Fruit fly (Drosophila melanogaster) whole organism, embryonic: ENCODE results near the gene CG31741.

Source experiments
- CG10209 ChIP-seq: fragments of 200-800 bp; sonication (Bioruptor generic); optimal IDR thresholded peaks from 3 replicates; lab custom pipeline; 2017; ENCODE audit warnings: missing biosample characterization, mild to moderate bottlenecking, missing genetic modification characterization, missing genetic modification reagents
- CG11695 ChIP-seq: fragments of 200-800 bp; sonication (Bioruptor generic); IDR thresholded peaks from 3 replicates; pipeline ENCODE4 v1.3.6; 2022; ENCODE audit warnings: missing biosample characterization, missing genetic modification characterization
- CG11696 ChIP-seq: fragments of 200-800 bp; sonication (Bioruptor generic); IDR thresholded peaks from 2 replicates; pipeline ENCODE4 v1.3.6; 2022; ENCODE audit warnings: missing biosample characterization, missing genetic modification characterization
- CG12769 ChIP-seq: fragments of 200-800 bp; sonication (Bioruptor generic); optimal IDR thresholded peaks from 2 replicates; lab custom pipeline; 2019; ENCODE audit warnings: missing biosample characterization, mild to moderate bottlenecking, missing genetic modification characterization, moderate library complexity
- CG13123 ChIP-seq: fragments of 200-800 bp; sonication (Bioruptor generic); optimal IDR thresholded peaks from 2 replicates; lab custom pipeline; 2016; ENCODE audit warnings: missing biosample characterization, missing genetic modification characterization
- CG13775 ChIP-seq: fragments of 200-800 bp; sonication (Bioruptor generic); optimal IDR thresholded peaks from 3 replicates; lab custom pipeline; 2017; ENCODE audit warnings: missing biosample characterization, mild to moderate bottlenecking, missing genetic modification characterization
- CG14050 ChIP-seq: fragments of 200-800 bp; sonication (Bioruptor generic); IDR thresholded peaks from 3 replicates; pipeline ENCODE4 v1.3.6; 2022; ENCODE audit warnings: missing biosample characterization, missing genetic modification characterization
- CG15514 ChIP-seq: fragments of 200-800 bp; sonication (Bioruptor generic); optimal IDR thresholded peaks from 3 replicates; lab custom pipeline; 2017; ENCODE audit warnings: missing biosample characterization, missing genetic modification characterization, mild to moderate bottlenecking, moderate library complexity, missing genetic modification reagents
- CG15696 ChIP-seq: fragments of 200-800 bp; sonication (Bioruptor generic); optimal IDR thresholded peaks from 2 replicates; lab custom pipeline; 2019; ENCODE audit warnings: missing biosample characterization, mild to moderate bottlenecking, missing genetic modification characterization, moderate library complexity
- CG17359 ChIP-seq: fragments of 200-800 bp; sonication (Bioruptor generic); optimal IDR thresholded peaks from 3 replicates; lab custom pipeline; 2018; ENCODE audit warnings: missing biosample characterization, mild to moderate bottlenecking, missing genetic modification characterization, moderate library complexity
- CG1832 ChIP-seq: fragments of 200-800 bp; sonication (Bioruptor generic); optimal IDR thresholded peaks from 2 replicates; lab custom pipeline; 2017; ENCODE audit warnings: missing biosample characterization, mild to moderate bottlenecking, missing genetic modification characterization, inconsistent platforms
- CG2120 ChIP-seq: fragments of 200-800 bp; sonication (Bioruptor generic); optimal IDR thresholded peaks from 3 replicates; lab custom pipeline; 2016; ENCODE audit warnings: missing biosample characterization, missing genetic modification characterization
- CG3281 ChIP-seq: fragments of 200-800 bp; sonication (Bioruptor generic); optimal IDR thresholded peaks from 3 replicates; lab custom pipeline; 2017; ENCODE audit warnings: missing biosample characterization, mild to moderate bottlenecking, missing genetic modification characterization
- CG4360 ChIP-seq: fragments of 200-800 bp; sonication (Bioruptor generic); IDR thresholded peaks from 2 replicates; pipeline ENCODE4 v1.3.6; 2022; ENCODE audit warnings: missing biosample characterization, missing genetic modification characterization
- CG4820 ChIP-seq: fragments of 200-800 bp; sonication (Bioruptor generic); optimal IDR thresholded peaks from 3 replicates; lab custom pipeline; 2016; ENCODE audit warnings: missing biosample characterization, missing genetic modification characterization
- CG5953 ChIP-seq: fragments of 200-800 bp; sonication (Bioruptor generic); IDR thresholded peaks from 2 replicates; pipeline ENCODE4 v1.3.6; 2022; ENCODE audit warnings: missing biosample characterization, missing genetic modification characterization
- CG6689 ChIP-seq: fragments of 200-800 bp; sonication (Bioruptor generic); IDR thresholded peaks from 2 replicates; pipeline ENCODE4 v1.3.6; 2022; ENCODE audit warnings: missing biosample characterization, missing genetic modification characterization
- CG8924 ChIP-seq: fragments of 200-800 bp; optimal IDR thresholded peaks from 3 replicates; lab custom pipeline; 2019; ENCODE audit warnings: missing biosample characterization, mild to moderate bottlenecking, missing genetic modification characterization, moderate library complexity
- CG9817 ChIP-seq: fragments of 200-800 bp; sonication (Bioruptor generic); optimal IDR thresholded peaks from 2 replicates; lab custom pipeline; 2018; ENCODE audit warnings: missing biosample characterization, mild to moderate bottlenecking, missing genetic modification characterization, moderate library complexity
- CoRest ChIP-seq: fragments of 200-800 bp; sonication (Bioruptor generic); optimal IDR thresholded peaks from 3 replicates; lab custom pipeline; 2018; ENCODE audit warnings: missing biosample characterization, mild to moderate bottlenecking, missing genetic modification characterization, moderate library complexity
- Dek ChIP-seq: fragments of 200-800 bp; sonication (Bioruptor generic); optimal IDR thresholded peaks from 3 replicates; lab custom pipeline; 2019; ENCODE audit warnings: missing biosample characterization, mild to moderate bottlenecking, missing genetic modification characterization, moderate library complexity
- Jarid2 ChIP-seq: fragments of 200-800 bp; sonication (Bioruptor generic); optimal IDR thresholded peaks from 3 replicates; lab custom pipeline; 2017; ENCODE audit warnings: mild to moderate bottlenecking, missing biosample characterization, missing genetic modification reagents, missing genetic modification characterization
- Meics ChIP-seq: fragments of 200-800 bp; sonication (Bioruptor generic); optimal IDR thresholded peaks from 2 replicates; lab custom pipeline; 2017; ENCODE audit warnings: missing biosample characterization, mild to moderate bottlenecking, missing genetic modification characterization
- Nf-YB ChIP-seq: fragments of 200-800 bp; sonication (Bioruptor generic); optimal IDR thresholded peaks from 3 replicates; lab custom pipeline; 2019; ENCODE audit warnings: missing biosample characterization, mild to moderate bottlenecking, missing genetic modification characterization, moderate library complexity
- PHDP ChIP-seq: fragments of 200-800 bp; sonication (Bioruptor generic); optimal IDR thresholded peaks from 3 replicates; lab custom pipeline; 2018; ENCODE audit warnings: missing biosample characterization, mild to moderate bottlenecking, missing genetic modification characterization, moderate library complexity
- Poxn ChIP-seq: fragments of 200-800 bp; sonication (Bioruptor generic); IDR thresholded peaks from 2 replicates; pipeline ENCODE4 v1.3.6; 2022; ENCODE audit warnings: missing biosample characterization, missing genetic modification characterization
- Rx ChIP-seq: fragments of 200-800 bp; sonication (Bioruptor generic); IDR thresholded peaks from 2 replicates; pipeline ENCODE4 v1.3.6; 2022; ENCODE audit warnings: missing biosample characterization, missing genetic modification characterization
- Scr ChIP-seq: fragments of 200-800 bp; sonication (Bioruptor generic); IDR thresholded peaks from 2 replicates; pipeline ENCODE4 v1.3.6; 2022; ENCODE audit warnings: missing biosample characterization, missing genetic modification characterization; ENCODE audit not compliant: partially characterized antibody
- TFAM ChIP-seq: fragments of 200-800 bp; sonication (Bioruptor generic); optimal IDR thresholded peaks from 2 replicates; lab custom pipeline; 2017; ENCODE audit warnings: missing biosample characterization, missing genetic modification characterization, inconsistent platforms
- Vsx1 ChIP-seq: fragments of 200-800 bp; sonication (Bioruptor generic); optimal IDR thresholded peaks from 2 replicates; lab custom pipeline; 2017; ENCODE audit warnings: missing biosample characterization, mild to moderate bottlenecking, missing genetic modification characterization, missing genetic modification reagents
- Xrp1 ChIP-seq: fragments of 200-800 bp; sonication (Bioruptor generic); IDR thresholded peaks from 2 replicates; pipeline ENCODE4 v1.3.6; 2022; ENCODE audit warnings: missing biosample characterization, missing genetic modification characterization
- caup ChIP-seq: fragments of 200-800 bp; sonication (Bioruptor generic); optimal IDR thresholded peaks from 3 replicates; lab custom pipeline; 2017; ENCODE audit warnings: missing biosample characterization, mild to moderate bottlenecking, missing genetic modification characterization, moderate library complexity; ENCODE audit not compliant: severe bottlenecking
- crc ChIP-seq: fragments of 200-800 bp; sonication (Bioruptor generic); optimal IDR thresholded peaks from 2 replicates; lab custom pipeline; 2016; ENCODE audit warnings: missing biosample characterization, missing genetic modification characterization
- crp ChIP-seq, 2 experiments: fragments of 200-800 bp; sonication (Bioruptor generic); optimal IDR thresholded peaks; 2 replicates in 1 of 2; 3 replicates in 1 of 2; lab custom pipeline; 2017; ENCODE audit warnings: missing biosample characterization in 2 of 2, missing genetic modification characterization in 2 of 2, mild to moderate bottlenecking in 1 of 2, moderate library complexity in 1 of 2
- fd64A ChIP-seq: fragments of 200-800 bp; sonication (Bioruptor generic); optimal IDR thresholded peaks from 3 replicates; lab custom pipeline; 2018; ENCODE audit warnings: missing biosample characterization, mild to moderate bottlenecking, missing genetic modification characterization
- fd96Cb ChIP-seq: fragments of 200-800 bp; sonication (Bioruptor generic); optimal IDR thresholded peaks from 2 replicates; lab custom pipeline; 2018; ENCODE audit warnings: missing biosample characterization, mild to moderate bottlenecking, missing genetic modification characterization, moderate library complexity
- gem ChIP-seq: fragments of 200-800 bp; sonication (Bioruptor generic); optimal IDR thresholded peaks from 2 replicates; lab custom pipeline; 2019; ENCODE audit warnings: missing biosample characterization, mild to moderate bottlenecking, missing genetic modification characterization, moderate library complexity
- hkb ChIP-seq, 2 experiments: fragments of 200-800 bp in 1 of 2; fragments of >200 bp in 1 of 2; sonication (Bioruptor generic) in 1 of 2; IDR thresholded peaks in 1 of 2; optimal IDR thresholded peaks in 1 of 2; 2 replicates each; pipeline versions ENCODE4 v1.3.6 to Lab custom; 2017 to 2022; ENCODE audit warnings: missing biosample characterization in 1 of 2, missing genetic modification characterization in 1 of 2
- lilli ChIP-seq: fragments of 200-800 bp; sonication (Bioruptor generic); optimal IDR thresholded peaks from 3 replicates; lab custom pipeline; 2016; ENCODE audit warnings: missing biosample characterization, missing genetic modification characterization
- nerfin-1 ChIP-seq: fragments of 200-800 bp; sonication (Bioruptor generic); optimal IDR thresholded peaks from 3 replicates; lab custom pipeline; 2019; ENCODE audit warnings: missing biosample characterization, mild to moderate bottlenecking, missing genetic modification characterization, moderate library complexity
- nom ChIP-seq: fragments of 200-800 bp; sonication (Bioruptor generic); optimal IDR thresholded peaks from 2 replicates; lab custom pipeline; 2017; ENCODE audit warnings: missing biosample characterization, missing genetic modification characterization, mild to moderate bottlenecking, moderate library complexity, missing genetic modification reagents
- onecut ChIP-seq: fragments of 200-800 bp; sonication (Bioruptor generic); IDR thresholded peaks from 2 replicates; pipeline ENCODE4 v1.3.6; 2022; ENCODE audit warnings: missing biosample characterization, missing genetic modification characterization
- pfk ChIP-seq: fragments of 200-800 bp; sonication (Bioruptor generic); optimal IDR thresholded peaks from 2 replicates; lab custom pipeline; 2018; ENCODE audit warnings: missing biosample characterization, mild to moderate bottlenecking, missing genetic modification characterization, moderate library complexity
- prd ChIP-seq, 3 experiments: fragments of >200 bp in 2 of 3; fragments of 200-800 bp in 1 of 3; sonication (Bioruptor generic) in 1 of 3; optimal IDR thresholded peaks in 2 of 3; IDR thresholded peaks in 1 of 3; 2 replicates in 2 of 3; 3 replicates in 1 of 3; pipeline versions ENCODE4 v1.3.6 to Lab custom; 2017 to 2022; ENCODE audit warnings: missing biosample characterization in 1 of 3, missing genetic modification characterization in 1 of 3
- row ChIP-seq: fragments of 200-800 bp; sonication (Bioruptor generic); IDR thresholded peaks from 3 replicates; pipeline ENCODE4 v1.3.6; 2022; ENCODE audit warnings: missing biosample characterization, missing genetic modification characterization
- sima ChIP-seq: fragments of 200-800 bp; sonication (Bioruptor generic); optimal IDR thresholded peaks from 2 replicates; lab custom pipeline; 2016; ENCODE audit warnings: missing biosample characterization, missing genetic modification characterization
- tap ChIP-seq: fragments of 200-800 bp; optimal IDR thresholded peaks from 3 replicates; lab custom pipeline; 2019; ENCODE audit warnings: missing biosample characterization, mild to moderate bottlenecking, missing genetic modification characterization, moderate library complexity
- unpg ChIP-seq: fragments of 200-800 bp; sonication (Bioruptor generic); optimal IDR thresholded peaks from 3 replicates; lab custom pipeline; 2018; ENCODE audit warnings: missing biosample characterization, mild to moderate bottlenecking, missing genetic modification characterization, moderate library complexity
- zfh2 ChIP-seq: fragments of 200-800 bp; sonication (Bioruptor generic); optimal IDR thresholded peaks from 2 replicates; lab custom pipeline; 2016; ENCODE audit warnings: missing biosample characterization, missing genetic modification characterization

CG31741 gene

DNA sequence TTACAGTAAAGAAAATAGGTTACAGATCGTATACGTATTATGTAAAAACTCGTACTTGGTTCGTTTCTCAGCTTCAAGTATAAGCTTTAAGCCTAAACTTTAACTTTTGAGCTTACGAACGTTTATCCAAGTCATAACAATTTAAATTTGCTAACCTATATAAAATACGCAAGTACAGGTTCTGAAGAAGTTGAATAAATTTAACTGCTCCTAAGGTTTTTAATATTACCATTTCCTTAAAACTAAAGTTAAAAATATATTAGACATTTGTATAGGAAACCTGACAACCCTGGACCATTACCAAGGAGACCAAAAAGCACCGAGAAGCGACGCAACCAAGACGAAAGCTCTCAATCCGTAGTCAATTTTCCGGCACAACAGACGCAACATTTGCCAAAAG, 35.6 kb downstream of the CG31741 start, which contains the start of gene CG5758:
Gene CG5758, plus strand, starts transcription at position 353 of the 400 bp plus-strand sequence.
- TF ChIP-seq fd96Cb (no peak), CG11696 (GFP tag; lab: Robert Waterston, UW) (no peak), CG4360 (no peak), CG4820 (no peak), CG6689 (0 out of 2 replicates have a peak, but pooled peaks have one; percentile 6), CoRest (tag; lab: Kevin White, UChicago) (peak; percentile 27), nom (GFP tag; lab: Kevin White, UChicago) (no peak), tap (tag; lab: Kevin White, UChicago) (no peak), onecut (GFP tag; lab: Robert Waterston, UW) (no peak), CG13123 (GFP tag; lab: Kevin White, UChicago) (no peak), CG15514 (peak; percentile 51), unpg (peak; percentile 38), CG2120 (peak; percentile 67), crp (GFP tag; optimal IDR thresholded peaks at IDR 0.05; lab: Kevin White, UChicago) (no peak), TFAM (no peak), hkb (optimal IDR thresholded peaks at IDR 0.05; lab: Kevin White, UChicago) (no peak), hkb (GFP tag; IDR thresholded peaks at IDR 0.05; lab: Robert Waterston, UW) (peak; percentile 53; the same call in 1 of the 2 replicates), Nf-YB (GFP tag; lab: Kevin White, UChicago) (no peak), zfh2 (GFP tag; lab: Kevin White, UChicago) (no peak), Scr (GFP tag; lab: Robert Waterston, UW) (no peak), pfk (no peak), row (GFP tag; lab: Robert Waterston, UW) (no peak; the same call in 2 of the 3 replicates), CG15696 (no peak), prd (optimal IDR thresholded peaks at IDR 0.05; lab: Kevin White, UChicago) (no peak), prd (GFP tag; IDR thresholded peaks at IDR 0.05; lab: Robert Waterston, UW) (no peak), CG5953 (GFP tag; lab: Robert Waterston, UW) (no peak), Dek (tag; lab: Kevin White, UChicago) (peak; percentile 45), CG17359 (no peak), CG14050 (GFP tag; lab: Robert Waterston, UW) (no peak), Rx (GFP tag; lab: Robert Waterston, UW) (no peak), PHDP (tag; lab: Kevin White, UChicago) (peak; percentile 40), CG11695 (GFP tag; lab: Robert Waterston, UW) (no peak), nerfin-1 (tag; lab: Kevin White, UChicago) (no peak), gem (tag; lab: Kevin White, UChicago) (peak; percentile 44), fd64A (GFP tag; lab: Kevin White, UChicago) (no peak), Xrp1 (GFP tag; lab: Robert Waterston, UW) (no peak), CG8924 (tag; lab: Kevin White, UChicago) (no peak), CG10209 (GFP tag; lab: Kevin White, UChicago) (no peak), Vsx1 (GFP tag; lab: Kevin White, UChicago) (no peak), Jarid2 (GFP tag; lab: Kevin White, UChicago) (no peak), CG13775 (GFP tag; lab: Kevin White, UChicago) (no peak), caup (GFP tag; lab: Kevin White, UChicago) (no peak), lilli (GFP tag; lab: Kevin White, UChicago) (peak; percentile 44), Meics (GFP tag; lab: Kevin White, UChicago) (peak; percentile 9), CG9817 (tag; lab: Kevin White, UChicago) (peak; percentile 16), CG12769 (tag; lab: Kevin White, UChicago) (no peak), crc (GFP tag; lab: Kevin White, UChicago) (no peak), CG3281 (GFP tag; lab: Kevin White, UChicago) (peak; percentile 36), sima (GFP tag; lab: Kevin White, UChicago) (no peak), Poxn (GFP tag; lab: Robert Waterston, UW) (no peak), CG1832 (no peak)
